Worm (Caenorhabditis elegans) whole organism, early embryonic: Measurements from ENCODE around the gene nmr-2.
"Not testable (repeated sequence)": the region's sequence is repeated elsewhere in the genome, so short reads cannot be mapped to it uniquely, and the experiment has no call there.

Source experiments
- aly-1 ChIP-seq: sonication (generic microtip); optimal IDR thresholded peaks from 2 replicates; lab custom pipeline; 2016; ENCODE audit warnings: missing genetic modification characterization, missing compliant biosample characterization
- ama-1 ChIP-seq: fragments of 150-350 bp; optimal IDR thresholded peaks from 2 replicates; lab custom pipeline; 2014
- ets-7 ChIP-seq: sonication (generic microtip); optimal IDR thresholded peaks from 2 replicates; lab custom pipeline; 2016; ENCODE audit warnings: missing genotype, missing genetic modification characterization, missing compliant biosample characterization
- flt-1 ChIP-seq: fragments of 200-800 bp; sonication (Bioruptor generic); IDR thresholded peaks from 2 replicates; pipeline ENCODE4 v1.3.6; 2022; ENCODE audit warnings: missing genetic modification characterization, missing compliant biosample characterization
- hnd-1 ChIP-seq: sonication (generic microtip); optimal IDR thresholded peaks from 2 replicates; lab custom pipeline; 2016; ENCODE audit warnings: missing genetic modification characterization, missing compliant biosample characterization
- sea-1 ChIP-seq: fragments of 200-800 bp; sonication (Bioruptor generic); conservative IDR thresholded peaks from 2 replicates; pipeline ENCODE4 v1.3.6; 2022; ENCODE audit warnings: missing genetic modification characterization, missing compliant biosample characterization
- tbx-11 ChIP-seq: fragments of 200-800 bp; sonication (Bioruptor generic); IDR thresholded peaks from 2 replicates; pipeline ENCODE4 v1.3.6; 2022; ENCODE audit warnings: missing genetic modification characterization, missing compliant biosample characterization
- tbx-37 ChIP-seq: fragments of 200-800 bp; sonication (Bioruptor generic); conservative IDR thresholded peaks from 2 replicates; pipeline ENCODE4 v1.3.6; 2022; ENCODE audit warnings: missing genetic modification reagents, missing genetic modification characterization, missing compliant biosample characterization
- tra-4 ChIP-seq: sonication (generic microtip); optimal IDR thresholded peaks from 2 replicates; lab custom pipeline; 2017; ENCODE audit warnings: missing genetic modification characterization, missing compliant biosample characterization

- not testable (repeated sequence) for TF ChIP-seq ama-1 (lab: Kevin White, UChicago); aly-1 (tag; lab: Kevin White, UChicago); tbx-11 (GFP tag; lab: Robert Waterston, UW); flt-1 (GFP tag; lab: Robert Waterston, UW); sea-1 (GFP tag; lab: Robert Waterston, UW); ets-7 (tag; lab: Kevin White, UChicago); tbx-37 (GFP tag; lab: Robert Waterston, UW); hnd-1 (tag; lab: Kevin White, UChicago); tra-4 (tag; lab: Kevin White, UChicago)
Measured at ce11 chrV:15036769-15037168, 25.3 kb upstream of the nmr-2 start, which contains the start of gene melo-3.
